Fruit fly (Drosophila melanogaster) whole organism, embryonic: ENCODE data around the gene LUBEL.
A peak's percentile ranks its signal among the peaks of the same experiment; 100 is the strongest.

Experiments
- Antp ChIP-seq: fragments of 200-800 bp; sonication (Bioruptor generic); optimal IDR thresholded peaks from 3 replicates; lab custom pipeline; 2016; ENCODE audit warnings: missing biosample characterization, missing genetic modification characterization
- Atf-2 ChIP-seq: fragments of 200-800 bp; sonication (Bioruptor generic); optimal IDR thresholded peaks from 2 replicates; lab custom pipeline; 2016; ENCODE audit warnings: missing biosample characterization, missing genetic modification characterization
- CG10462 ChIP-seq: fragments of 200-800 bp; sonication (Bioruptor generic); optimal IDR thresholded peaks from 2 replicates; lab custom pipeline; 2016; ENCODE audit warnings: missing biosample characterization, missing genetic modification characterization
- CG11085 ChIP-seq: fragments of 200-800 bp; sonication (Bioruptor generic); IDR thresholded peaks from 2 replicates; pipeline ENCODE4 v1.3.6; 2022; ENCODE audit warnings: missing biosample characterization, missing genetic modification characterization
- CG11247 ChIP-seq: fragments of 200-800 bp; sonication (Bioruptor generic); IDR thresholded peaks from 2 replicates; pipeline ENCODE4 v1.3.6; 2022; ENCODE audit warnings: missing biosample characterization, missing genetic modification characterization
- CG12659 ChIP-seq: fragments of 200-800 bp; sonication (Bioruptor generic); optimal IDR thresholded peaks from 3 replicates; lab custom pipeline; 2017; ENCODE audit warnings: mild to moderate bottlenecking, missing biosample characterization, missing genetic modification reagents, missing genetic modification characterization
- CG14860 ChIP-seq: fragments of 200-800 bp; sonication (Bioruptor generic); IDR thresholded peaks from 3 replicates; pipeline ENCODE4 v1.3.6; 2022; ENCODE audit warnings: missing biosample characterization, missing genetic modification characterization; ENCODE audit not compliant: partially characterized antibody
- CG14965 ChIP-seq: fragments of 200-800 bp; sonication (Bioruptor generic); optimal IDR thresholded peaks from 2 replicates; lab custom pipeline; 2016; ENCODE audit warnings: missing biosample characterization, missing genetic modification characterization, borderline replicate concordance
- CG15479 ChIP-seq: fragments of 200-800 bp; sonication (Bioruptor generic); optimal IDR thresholded peaks from 3 replicates; lab custom pipeline; 2019; ENCODE audit warnings: missing biosample characterization, mild to moderate bottlenecking, missing genetic modification characterization, moderate library complexity
- CG16779 ChIP-seq: fragments of 200-800 bp; sonication (Bioruptor generic); IDR thresholded peaks from 2 replicates; pipeline ENCODE4 v1.3.6; 2022; ENCODE audit warnings: missing biosample characterization, missing genetic modification characterization
- CG16813 ChIP-seq: fragments of 200-800 bp; sonication (Bioruptor generic); IDR thresholded peaks from 3 replicates; pipeline ENCODE4 v1.3.6; 2022; ENCODE audit warnings: missing biosample characterization, missing genetic modification characterization; ENCODE audit not compliant: partially characterized antibody
- CG17385 ChIP-seq: fragments of 200-800 bp; sonication (Bioruptor generic); optimal IDR thresholded peaks from 3 replicates; lab custom pipeline; 2018; ENCODE audit warnings: missing biosample characterization, mild to moderate bottlenecking, missing genetic modification characterization
- CG17802 ChIP-seq: fragments of 200-800 bp; sonication (Bioruptor generic); optimal IDR thresholded peaks from 2 replicates; lab custom pipeline; 2018; ENCODE audit warnings: missing biosample characterization, mild to moderate bottlenecking, missing genetic modification characterization, moderate library complexity
- CG2116 ChIP-seq: fragments of 200-800 bp; sonication (Bioruptor generic); optimal IDR thresholded peaks from 3 replicates; lab custom pipeline; 2018; ENCODE audit warnings: missing biosample characterization, mild to moderate bottlenecking, missing genetic modification characterization
- CG2202 ChIP-seq: fragments of 200-800 bp; sonication (Bioruptor generic); optimal IDR thresholded peaks from 2 replicates; lab custom pipeline; 2018; ENCODE audit warnings: missing biosample characterization, mild to moderate bottlenecking, missing genetic modification characterization
- CG3065 ChIP-seq: fragments of 200-800 bp; sonication (Bioruptor generic); optimal IDR thresholded peaks from 2 replicates; lab custom pipeline; 2016; ENCODE audit warnings: missing biosample characterization, missing genetic modification characterization
- CG3838 ChIP-seq: fragments of 200-800 bp; sonication (Bioruptor generic); optimal IDR thresholded peaks from 3 replicates; lab custom pipeline; 2016; ENCODE audit warnings: missing biosample characterization, missing genetic modification characterization
- CG43689 ChIP-seq: fragments of 200-800 bp; sonication (Bioruptor generic); IDR thresholded peaks from 2 replicates; pipeline ENCODE4 v1.3.6; 2022; ENCODE audit warnings: missing biosample characterization, missing genetic modification characterization
- CG5245 ChIP-seq: fragments of 200-800 bp; sonication (Bioruptor generic); optimal IDR thresholded peaks from 3 replicates; lab custom pipeline; 2016; ENCODE audit warnings: missing biosample characterization, missing genetic modification characterization
- CG6272 ChIP-seq: fragments of 200-800 bp; sonication (Bioruptor generic); IDR thresholded peaks from 2 replicates; pipeline ENCODE4 v1.3.6; 2022; ENCODE audit warnings: missing biosample characterization, missing genetic modification characterization
- CG7357 ChIP-seq: fragments of 200-800 bp; sonication (Bioruptor generic); IDR thresholded peaks from 3 replicates; pipeline ENCODE4 v1.3.6; 2022; ENCODE audit warnings: missing biosample characterization, missing genetic modification characterization
- CG7786 ChIP-seq: fragments of 200-800 bp; sonication (Bioruptor generic); optimal IDR thresholded peaks from 2 replicates; lab custom pipeline; 2016; ENCODE audit warnings: missing biosample characterization, missing genetic modification characterization
- CG8290 ChIP-seq, 3 experiments: fragments of 200-800 bp; sonication (Bioruptor generic); optimal IDR thresholded peaks; 2 replicates each; lab custom pipeline; 2016 to 2019; ENCODE audit warnings: missing biosample characterization in 3 of 3, missing genetic modification characterization in 3 of 3, mild to moderate bottlenecking in 2 of 3, moderate library complexity in 1 of 3
- CG9817 ChIP-seq: fragments of 200-800 bp; sonication (Bioruptor generic); optimal IDR thresholded peaks from 2 replicates; lab custom pipeline; 2018; ENCODE audit warnings: missing biosample characterization, mild to moderate bottlenecking, missing genetic modification characterization, moderate library complexity
- Fer1 ChIP-seq: fragments of 200-800 bp; sonication (Bioruptor generic); optimal IDR thresholded peaks from 2 replicates; lab custom pipeline; 2017; ENCODE audit warnings: missing biosample characterization, mild to moderate bottlenecking, missing genetic modification characterization
- Lim3 ChIP-seq: fragments of 200-800 bp; sonication (Bioruptor generic); IDR thresholded peaks from 2 replicates; pipeline ENCODE4 v1.3.6; 2022; ENCODE audit warnings: missing biosample characterization, missing genetic modification characterization
- Nf-YA ChIP-seq: fragments of 200-800 bp; sonication (Bioruptor generic); IDR thresholded peaks from 2 replicates; pipeline ENCODE4 v1.3.6; 2022; ENCODE audit warnings: missing biosample characterization, missing genetic modification characterization
- Optix ChIP-seq: fragments of 200-800 bp; sonication (Bioruptor generic); IDR thresholded peaks from 3 replicates; pipeline ENCODE4 v1.3.6; 2022; ENCODE audit warnings: missing biosample characterization, missing genetic modification characterization
- Pdp1 ChIP-seq, 2 experiments: fragments of 200-800 bp; sonication (Bioruptor generic); optimal IDR thresholded peaks; 3 replicates each; lab custom pipeline; 2016; ENCODE audit warnings: missing biosample characterization in 2 of 2, missing genetic modification characterization in 2 of 2, mild to moderate bottlenecking in 1 of 2, moderate library complexity in 1 of 2
- Ssrp ChIP-seq: fragments of 200-800 bp; sonication (Bioruptor generic); optimal IDR thresholded peaks from 2 replicates; lab custom pipeline; 2018; ENCODE audit warnings: missing biosample characterization, mild to moderate bottlenecking, missing genetic modification characterization, moderate library complexity
- amos ChIP-seq: fragments of 200-800 bp; sonication (Bioruptor generic); IDR thresholded peaks from 2 replicates; pipeline ENCODE4 v1.3.6; 2022; ENCODE audit warnings: missing biosample characterization, missing genetic modification characterization; ENCODE audit not compliant: partially characterized antibody
- ase ChIP-seq: fragments of 200-800 bp; sonication (Bioruptor generic); IDR thresholded peaks from 3 replicates; pipeline ENCODE4 v1.3.6; 2022; ENCODE audit warnings: missing biosample characterization, missing genetic modification characterization
- ato ChIP-seq: fragments of 200-800 bp; sonication (Bioruptor generic); IDR thresholded peaks from 2 replicates; pipeline ENCODE4 v1.3.6; 2022; ENCODE audit warnings: missing biosample characterization, missing genetic modification characterization; ENCODE audit not compliant: partially characterized antibody
- cad ChIP-seq: fragments of >200 bp; optimal IDR thresholded peaks from 2 replicates; lab custom pipeline; 2017; ENCODE audit warnings: missing biosample characterization, missing genetic modification characterization
- ci ChIP-seq: fragments of 200-800 bp; sonication (Bioruptor generic); IDR thresholded peaks from 3 replicates; pipeline ENCODE4 v1.3.6; 2022; ENCODE audit warnings: missing biosample characterization, missing genetic modification characterization
- eve ChIP-seq, 2 experiments: fragments of >200 bp; optimal IDR thresholded peaks; 2 replicates each; lab custom pipeline; 2017; ENCODE audit warnings: missing biosample characterization in 2 of 2, missing genetic modification characterization in 2 of 2
- ftz-f1 ChIP-seq: fragments of 200-800 bp; sonication (Bioruptor generic); optimal IDR thresholded peaks from 2 replicates; lab custom pipeline; 2016; ENCODE audit warnings: missing biosample characterization, missing genetic modification characterization
- gem ChIP-seq: fragments of 200-800 bp; sonication (Bioruptor generic); optimal IDR thresholded peaks from 2 replicates; lab custom pipeline; 2019; ENCODE audit warnings: missing biosample characterization, mild to moderate bottlenecking, missing genetic modification characterization, moderate library complexity
- h ChIP-seq: fragments of >200 bp; optimal IDR thresholded peaks from 2 replicates; lab custom pipeline; 2017
- jigr1 ChIP-seq: fragments of 200-800 bp; sonication (Bioruptor generic); IDR thresholded peaks from 3 replicates; pipeline ENCODE4 v1.3.6; 2022; ENCODE audit warnings: missing biosample characterization, missing genetic modification characterization
- jumu ChIP-seq: fragments of 200-800 bp; sonication (Bioruptor generic); optimal IDR thresholded peaks from 3 replicates; lab custom pipeline; 2016; ENCODE audit warnings: missing biosample characterization, missing genetic modification characterization
- kay ChIP-seq: fragments of 200-800 bp; sonication (Bioruptor generic); optimal IDR thresholded peaks from 2 replicates; lab custom pipeline; 2016; ENCODE audit warnings: missing biosample characterization, missing genetic modification characterization
- sens ChIP-seq: fragments of 200-800 bp; sonication (Bioruptor generic); peaks from one replicate; lab custom pipeline; 2016; ENCODE audit warnings: missing biosample characterization, missing genetic modification characterization
- seq ChIP-seq: fragments of 200-800 bp; sonication (Bioruptor generic); IDR thresholded peaks from 2 replicates; pipeline ENCODE4 v1.3.6; 2022; ENCODE audit warnings: missing biosample characterization, missing genetic modification characterization
- sim ChIP-seq: fragments of 200-800 bp; sonication (Bioruptor generic); IDR thresholded peaks from 2 replicates; pipeline ENCODE4 v1.3.6; 2022; ENCODE audit warnings: missing biosample characterization, missing genetic modification characterization
- tll ChIP-seq, 2 experiments: fragments of 200-800 bp in 1 of 2; fragments of >200 bp in 1 of 2; sonication (Bioruptor generic) in 1 of 2; optimal IDR thresholded peaks; 2 replicates each; lab custom pipeline; 2017 to 2019; ENCODE audit warnings: missing biosample characterization in 2 of 2, missing genetic modification characterization in 2 of 2, mild to moderate bottlenecking in 1 of 2, moderate library complexity in 1 of 2
- trh ChIP-seq: fragments of 200-800 bp; sonication (Bioruptor generic); optimal IDR thresholded peaks from 2 replicates; lab custom pipeline; 2016; ENCODE audit warnings: missing biosample characterization, missing genetic modification characterization
- yki ChIP-seq: fragments of >200 bp; optimal IDR thresholded peaks from 3 replicates; lab custom pipeline; 2018

Gene LUBEL

DNA sequence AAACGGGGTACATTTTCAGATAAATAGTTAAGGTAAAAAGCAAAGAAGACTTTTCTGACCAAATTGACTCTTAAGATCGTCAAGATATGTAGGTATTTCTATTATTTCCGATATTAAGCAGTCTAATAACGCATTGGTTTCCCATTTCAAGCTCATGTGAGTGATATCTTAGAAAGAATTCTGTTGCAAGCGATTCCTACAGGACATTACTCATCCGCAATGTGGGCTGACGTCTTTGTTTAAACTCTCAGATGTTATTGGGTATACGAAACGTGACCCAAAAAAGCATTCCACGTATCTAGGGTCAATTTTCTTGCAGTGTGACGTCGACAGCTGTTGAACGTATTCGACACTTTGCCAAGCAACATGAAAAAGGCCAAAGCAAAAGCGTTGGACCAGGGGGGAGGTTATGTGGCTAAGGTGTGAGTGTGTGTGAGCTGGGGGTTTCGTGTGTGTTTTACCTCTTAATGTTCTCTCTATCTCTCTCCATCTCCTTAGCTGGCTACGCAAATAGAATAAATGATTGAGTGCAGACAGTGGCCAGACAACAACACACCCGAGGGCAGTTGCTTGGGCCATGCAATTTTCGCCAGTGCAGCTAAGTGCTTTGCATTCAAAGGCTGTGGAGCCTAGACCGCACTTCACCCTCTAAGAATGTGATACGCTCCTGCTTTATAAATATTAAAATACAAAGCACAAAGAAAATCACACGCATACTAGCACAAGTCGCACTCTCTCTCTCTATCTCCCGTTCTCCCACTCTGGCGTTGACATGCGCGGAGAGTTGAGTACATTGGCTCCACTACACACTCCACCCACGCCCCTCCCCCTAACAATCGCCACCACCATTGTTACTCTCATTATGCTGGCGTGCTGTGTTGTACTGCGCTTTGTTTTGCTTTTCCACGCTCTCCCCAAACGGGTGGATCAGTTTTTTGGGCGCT lies 14.7 kb upstream of the LUBEL start (continued):
- no peak for TF ChIP-seq CG15479 (GFP tag; lab: Kevin White, UChicago)
- TF ChIP-seq ato (GFP tag; lab: Robert Waterston, UW) = no peak
- peak; percentile 45; the same call in 1 of the 2 replicates for TF ChIP-seq amos (GFP tag; lab: Robert Waterston, UW)
- TF ChIP-seq CG2116 = peak; percentile 72
- TF ChIP-seq CG16813 (GFP tag; lab: Robert Waterston, UW) = peak; percentile 63
- TF ChIP-seq CG3065 (GFP tag; lab: Kevin White, UChicago) = peak; percentile 69
- TF ChIP-seq tll (GFP tag; optimal IDR thresholded peaks at IDR 0.05; lab: Kevin White, UChicago) = peak; percentile 11 to 70
- TF ChIP-seq CG9817 = peak; percentile 90
- TF ChIP-seq yki (lab: Kevin White, UChicago) = peak; percentile 29
- peak; percentile 93 for TF ChIP-seq CG10462 (GFP tag; lab: Kevin White, UChicago)
- peak; percentile 91 for TF ChIP-seq kay
- peak; percentile 97 for TF ChIP-seq Atf-2 (GFP tag; lab: Kevin White, UChicago)
- TF ChIP-seq ci (GFP tag; lab: Robert Waterston, UW) = peak; percentile 27; the same call in 2 of the 3 replicates
- peak; percentile 72; the same call in 2 of the 3 replicates for TF ChIP-seq ase
- peak; percentile 90 to 97 for TF ChIP-seq Pdp1 (GFP tag; optimal IDR thresholded peaks at IDR 0.05; lab: Kevin White, UChicago)
- TF ChIP-seq CG14965 (GFP tag; lab: Kevin White, UChicago) = peak; percentile 76
- peak; percentile 79 for TF ChIP-seq Optix (GFP tag; lab: Robert Waterston, UW)
- peak; percentile 69; the same call in 1 of the 2 replicates for TF ChIP-seq Lim3 (GFP tag; lab: Robert Waterston, UW)
- peak; percentile 68 for TF ChIP-seq sim (GFP tag; lab: Robert Waterston, UW)
- peak; percentile 97 for TF ChIP-seq jumu (GFP tag; lab: Kevin White, UChicago)
- TF ChIP-seq ftz-f1 (GFP tag; lab: Kevin White, UChicago) = peak; percentile 4
- TF ChIP-seq CG11085 (GFP tag; lab: Robert Waterston, UW) = peak; percentile 66
- peak; percentile 88 for TF ChIP-seq trh
- TF ChIP-seq sens (GFP tag; lab: Kevin White, UChicago) = peak; percentile 100
- peak; percentile 92 for TF ChIP-seq CG8290 (GFP tag; optimal IDR thresholded peaks at IDR 0.05; lab: Kevin White, UChicago)
- peak; percentile 66 to 89 for TF ChIP-seq CG8290 (tag; optimal IDR thresholded peaks at IDR 0.05; lab: Kevin White, UChicago)
- peak; percentile 96 for TF ChIP-seq Ssrp (tag; lab: Kevin White, UChicago)
- TF ChIP-seq CG7357 = peak; percentile 89
- TF ChIP-seq eve (GFP tag; optimal IDR thresholded peaks at IDR 0.05; lab: Kevin White, UChicago) = peak in 1 of 2 experiments; percentile 100
- TF ChIP-seq h (lab: Kevin White, UChicago) = no peak
- TF ChIP-seq seq (GFP tag; lab: Robert Waterston, UW) = peak; percentile 89
- peak; percentile 68 for TF ChIP-seq CG6272 (GFP tag; lab: Robert Waterston, UW)
- peak; percentile 98 for TF ChIP-seq CG12659 (GFP tag; lab: Kevin White, UChicago)
- peak; percentile 97 for TF ChIP-seq gem (tag; lab: Kevin White, UChicago)
- no peak for TF ChIP-seq cad (GFP tag; lab: Kevin White, UChicago)
- TF ChIP-seq Antp = peak; percentile 97
- TF ChIP-seq CG17802 (tag; lab: Kevin White, UChicago) = peak; percentile 64
- peak; percentile 73 for TF ChIP-seq CG11247 (GFP tag; lab: Robert Waterston, UW)
- TF ChIP-seq CG43689 (GFP tag; lab: Robert Waterston, UW) = peak; percentile 65
- TF ChIP-seq CG14860 (GFP tag; lab: Robert Waterston, UW) = 0 out of 3 replicates have a peak, but pooled peaks have one; percentile 58
- TF ChIP-seq CG7786 (GFP tag; lab: Kevin White, UChicago) = peak; percentile 97
- peak; percentile 85 for TF ChIP-seq CG3838 (GFP tag; lab: Kevin White, UChicago)
- TF ChIP-seq jigr1 (GFP tag; lab: Robert Waterston, UW) = peak; percentile 89
- peak; percentile 61 for TF ChIP-seq CG16779
- TF ChIP-seq CG2202 (tag; lab: Kevin White, UChicago) = peak; percentile 86
- TF ChIP-seq Fer1 (GFP tag; lab: Kevin White, UChicago) = peak; percentile 93
- peak; percentile 56 for TF ChIP-seq Nf-YA (GFP tag; lab: Robert Waterston, UW)
- TF ChIP-seq CG5245 = peak; percentile 83
- peak; percentile 91 for TF ChIP-seq CG17385 (GFP tag; lab: Kevin White, UChicago)
